Fruit fly (Drosophila melanogaster) whole organism, embryonic: Measurements from ENCODE around the gene Caper.
A peak's percentile ranks its signal among the peaks of the same experiment; 100 is the strongest.

Experiments used
- Bdp1 ChIP-seq: fragments of 200-800 bp; sonication (Bioruptor generic); optimal IDR thresholded peaks from 3 replicates; lab custom pipeline; 2016; ENCODE audit warnings: missing biosample characterization, missing genetic modification characterization
- CG10654 ChIP-seq: fragments of 200-800 bp; sonication (Bioruptor generic); optimal IDR thresholded peaks from 2 replicates; lab custom pipeline; 2016; ENCODE audit warnings: missing biosample characterization, missing genetic modification characterization
- CG11456 ChIP-seq: fragments of 200-800 bp; sonication (Bioruptor generic); IDR thresholded peaks from 3 replicates; pipeline ENCODE4 v1.3.6; 2022; ENCODE audit warnings: missing biosample characterization, missing genetic modification characterization
- CG12104 ChIP-seq: fragments of 200-800 bp; sonication (Bioruptor generic); optimal IDR thresholded peaks from 3 replicates; lab custom pipeline; 2016; ENCODE audit warnings: missing biosample characterization, missing genetic modification characterization
- CG13123 ChIP-seq: fragments of 200-800 bp; sonication (Bioruptor generic); optimal IDR thresholded peaks from 2 replicates; lab custom pipeline; 2016; ENCODE audit warnings: missing biosample characterization, missing genetic modification characterization
- CG1529 ChIP-seq: fragments of 200-800 bp; sonication (Bioruptor generic); optimal IDR thresholded peaks from 3 replicates; lab custom pipeline; 2018; ENCODE audit warnings: missing biosample characterization, missing genetic modification characterization
- CG2875 ChIP-seq: fragments of 200-800 bp; sonication (Bioruptor generic); optimal IDR thresholded peaks from 2 replicates; lab custom pipeline; 2017; ENCODE audit warnings: missing biosample characterization, mild to moderate bottlenecking, missing genetic modification characterization, missing genetic modification reagents
- CG31224 ChIP-seq: fragments of 200-800 bp; sonication (Bioruptor generic); IDR thresholded peaks from 2 replicates; pipeline ENCODE4 v1.3.6; 2022; ENCODE audit warnings: missing biosample characterization, missing genetic modification characterization
- CG4820 ChIP-seq: fragments of 200-800 bp; sonication (Bioruptor generic); optimal IDR thresholded peaks from 3 replicates; lab custom pipeline; 2016; ENCODE audit warnings: missing biosample characterization, missing genetic modification characterization
- CG6689 ChIP-seq: fragments of 200-800 bp; sonication (Bioruptor generic); IDR thresholded peaks from 2 replicates; pipeline ENCODE4 v1.3.6; 2022; ENCODE audit warnings: missing biosample characterization, missing genetic modification characterization
- CG7839 ChIP-seq: fragments of 200-800 bp; sonication (Bioruptor generic); optimal IDR thresholded peaks from 3 replicates; lab custom pipeline; 2018; ENCODE audit warnings: missing biosample characterization, mild to moderate bottlenecking, missing genetic modification characterization, moderate library complexity
- CG7928 ChIP-seq: fragments of 200-800 bp; sonication (Bioruptor generic); optimal IDR thresholded peaks from 2 replicates; lab custom pipeline; 2017; ENCODE audit warnings: missing biosample characterization, mild to moderate bottlenecking, missing genetic modification characterization
- CG8944 ChIP-seq: fragments of 200-800 bp; sonication (Bioruptor generic); optimal IDR thresholded peaks from 3 replicates; lab custom pipeline; 2016; ENCODE audit warnings: missing biosample characterization, missing genetic modification characterization
- CkIIα-i1 ChIP-seq: fragments of 200-800 bp; sonication (Bioruptor generic); IDR thresholded peaks from 2 replicates; pipeline ENCODE4 v1.3.6; 2022; ENCODE audit warnings: missing biosample characterization, missing genetic modification characterization
- CoRest ChIP-seq: fragments of 200-800 bp; sonication (Bioruptor generic); optimal IDR thresholded peaks from 3 replicates; lab custom pipeline; 2018; ENCODE audit warnings: missing biosample characterization, mild to moderate bottlenecking, missing genetic modification characterization, moderate library complexity
- Dp ChIP-seq: fragments of 200-800 bp; sonication (Bioruptor generic); optimal IDR thresholded peaks from 2 replicates; lab custom pipeline; 2018; ENCODE audit warnings: missing biosample characterization, mild to moderate bottlenecking, missing genetic modification characterization, moderate library complexity
- E2f2 ChIP-seq: fragments of 200-800 bp; sonication (Bioruptor generic); IDR thresholded peaks from 2 replicates; pipeline ENCODE4 v1.3.6; 2022; ENCODE audit warnings: missing biosample characterization, missing genetic modification characterization
- ERR ChIP-seq: fragments of 200-800 bp; sonication (Bioruptor generic); optimal IDR thresholded peaks from 2 replicates; lab custom pipeline; 2016; ENCODE audit warnings: missing biosample characterization, missing genetic modification characterization
- H15 ChIP-seq: fragments of 200-800 bp; sonication (Bioruptor generic); IDR thresholded peaks from 3 replicates; pipeline ENCODE4 v1.3.6; 2022; ENCODE audit warnings: missing biosample characterization, missing genetic modification characterization
- HmgZ ChIP-seq: fragments of 200-800 bp; sonication (Bioruptor generic); optimal IDR thresholded peaks from 2 replicates; lab custom pipeline; 2018; ENCODE audit warnings: missing biosample characterization, mild to moderate bottlenecking, missing genetic modification characterization
- PHDP ChIP-seq: fragments of 200-800 bp; sonication (Bioruptor generic); optimal IDR thresholded peaks from 3 replicates; lab custom pipeline; 2018; ENCODE audit warnings: missing biosample characterization, mild to moderate bottlenecking, missing genetic modification characterization, moderate library complexity
- abd-A ChIP-seq: fragments of 200-800 bp; sonication (Bioruptor generic); optimal IDR thresholded peaks from 3 replicates; lab custom pipeline; 2019; ENCODE audit warnings: missing biosample characterization, mild to moderate bottlenecking, missing genetic modification characterization, moderate library complexity
- al ChIP-seq: fragments of 200-800 bp; sonication (Bioruptor generic); IDR thresholded peaks from 2 replicates; pipeline ENCODE4 v1.3.6; 2022; ENCODE audit warnings: missing biosample characterization, missing genetic modification characterization
- aop ChIP-seq: fragments of 200-800 bp; sonication (Bioruptor generic); IDR thresholded peaks from 2 replicates; pipeline ENCODE4 v1.3.6; 2022; ENCODE audit warnings: missing biosample characterization, missing genetic modification characterization
- bowl ChIP-seq: fragments of 200-800 bp; sonication (Bioruptor generic); IDR thresholded peaks from 2 replicates; pipeline ENCODE4 v1.3.6; 2022; ENCODE audit warnings: missing biosample characterization, missing genetic modification characterization
- croc ChIP-seq: fragments of 200-800 bp; sonication (Bioruptor generic); conservative IDR thresholded peaks from 3 replicates; pipeline ENCODE4 v1.3.6; 2022; ENCODE audit warnings: missing biosample characterization, missing genetic modification characterization
- ems ChIP-seq: fragments of 200-800 bp; sonication (Bioruptor generic); optimal IDR thresholded peaks from 3 replicates; lab custom pipeline; 2016; ENCODE audit warnings: missing biosample characterization, missing genetic modification characterization
- en ChIP-seq: fragments of 200-800 bp; sonication (Bioruptor generic); optimal IDR thresholded peaks from 2 replicates; lab custom pipeline; 2016; ENCODE audit warnings: missing biosample characterization, missing genetic modification characterization
- fd102C ChIP-seq: fragments of 200-800 bp; sonication (Bioruptor generic); optimal IDR thresholded peaks from 2 replicates; lab custom pipeline; 2018; ENCODE audit warnings: missing biosample characterization, mild to moderate bottlenecking, missing genetic modification characterization, moderate library complexity
- fru ChIP-seq: fragments of >200 bp; optimal IDR thresholded peaks from 2 replicates; lab custom pipeline; 2017
- gcm ChIP-seq: fragments of 200-800 bp; sonication (Bioruptor generic); optimal IDR thresholded peaks from 2 replicates; lab custom pipeline; 2019; ENCODE audit warnings: missing biosample characterization, mild to moderate bottlenecking, missing genetic modification characterization, moderate library complexity
- ham ChIP-seq: fragments of 200-800 bp; sonication (Bioruptor generic); IDR thresholded peaks from 2 replicates; pipeline ENCODE4 v1.3.6; 2022; ENCODE audit warnings: missing biosample characterization, missing genetic modification characterization
- hbn ChIP-seq: fragments of 200-800 bp; sonication (Bioruptor generic); IDR thresholded peaks from 2 replicates; pipeline ENCODE4 v1.3.6; 2022; ENCODE audit warnings: missing biosample characterization, missing genetic modification characterization; ENCODE audit not compliant: partially characterized antibody
- ken ChIP-seq: fragments of 200-800 bp; sonication (Bioruptor generic); IDR thresholded peaks from 3 replicates; pipeline ENCODE4 v1.3.6; 2022; ENCODE audit warnings: missing biosample characterization, missing genetic modification characterization
- nau ChIP-seq: fragments of 200-800 bp; sonication (Bioruptor generic); optimal IDR thresholded peaks from 3 replicates; lab custom pipeline; 2017; ENCODE audit warnings: missing biosample characterization, mild to moderate bottlenecking, missing genetic modification characterization, missing genetic modification reagents
- nerfin-2 ChIP-seq: fragments of 200-800 bp; sonication (Bioruptor generic); IDR thresholded peaks from 2 replicates; pipeline ENCODE4 v1.3.6; 2022; ENCODE audit warnings: missing biosample characterization, missing genetic modification characterization; ENCODE audit not compliant: partially characterized antibody
- nom ChIP-seq: fragments of 200-800 bp; sonication (Bioruptor generic); optimal IDR thresholded peaks from 2 replicates; lab custom pipeline; 2017; ENCODE audit warnings: missing biosample characterization, missing genetic modification characterization, mild to moderate bottlenecking, moderate library complexity, missing genetic modification reagents
- onecut ChIP-seq: fragments of 200-800 bp; sonication (Bioruptor generic); IDR thresholded peaks from 2 replicates; pipeline ENCODE4 v1.3.6; 2022; ENCODE audit warnings: missing biosample characterization, missing genetic modification characterization
- pan ChIP-seq, 4 experiments: fragments of >200 bp in 3 of 4; fragments of 200-800 bp in 1 of 4; sonication (Bioruptor generic) in 1 of 4; optimal IDR thresholded peaks in 3 of 4; IDR thresholded peaks in 1 of 4; 2 replicates each; pipeline versions ENCODE4 v1.3.6 to Lab custom; 2017 to 2022; ENCODE audit warnings: missing biosample characterization in 2 of 4, missing genetic modification characterization in 2 of 4, mixed read lengths in 1 of 4
- pho ChIP-seq: fragments of 200-800 bp; sonication (Bioruptor generic); optimal IDR thresholded peaks from 2 replicates; lab custom pipeline; 2016; ENCODE audit warnings: missing biosample characterization, missing genetic modification characterization
- pita ChIP-seq: fragments of 200-800 bp; sonication (Bioruptor generic); optimal IDR thresholded peaks from 2 replicates; lab custom pipeline; 2017; ENCODE audit warnings: missing biosample characterization, mild to moderate bottlenecking, missing genetic modification characterization
- pzg ChIP-seq: fragments of 200-800 bp; sonication (Bioruptor generic); optimal IDR thresholded peaks from 3 replicates; lab custom pipeline; 2018; ENCODE audit warnings: missing biosample characterization, mild to moderate bottlenecking, missing genetic modification characterization, moderate library complexity
- ranshi ChIP-seq: fragments of 200-800 bp; sonication (Bioruptor generic); IDR thresholded peaks from 2 replicates; pipeline ENCODE4 v1.3.6; 2022; ENCODE audit warnings: missing biosample characterization, missing genetic modification characterization
- sima ChIP-seq: fragments of 200-800 bp; sonication (Bioruptor generic); optimal IDR thresholded peaks from 2 replicates; lab custom pipeline; 2016; ENCODE audit warnings: missing biosample characterization, missing genetic modification characterization
- slbo ChIP-seq: fragments of 200-800 bp; sonication (Bioruptor generic); IDR thresholded peaks from 2 replicates; pipeline ENCODE4 v1.3.6; 2022; ENCODE audit warnings: missing biosample characterization, missing genetic modification characterization
- slp2 ChIP-seq: fragments of 200-800 bp; sonication (Bioruptor generic); optimal IDR thresholded peaks from 2 replicates; lab custom pipeline; 2016; ENCODE audit warnings: missing biosample characterization, missing genetic modification characterization
- tll ChIP-seq, 2 experiments: fragments of 200-800 bp in 1 of 2; fragments of >200 bp in 1 of 2; sonication (Bioruptor generic) in 1 of 2; optimal IDR thresholded peaks; 2 replicates each; lab custom pipeline; 2017 to 2019; ENCODE audit warnings: missing biosample characterization in 2 of 2, missing genetic modification characterization in 2 of 2, mild to moderate bottlenecking in 1 of 2, moderate library complexity in 1 of 2
- ttk ChIP-seq: fragments of 200-800 bp; sonication (Bioruptor generic); IDR thresholded peaks from 2 replicates; pipeline ENCODE4 v2.1.2; 2022; ENCODE audit warnings: missing biosample characterization, missing genetic modification characterization
- zfh1 ChIP-seq: fragments of 200-800 bp; sonication (Bioruptor generic); IDR thresholded peaks from 3 replicates; pipeline ENCODE4 v1.3.6; 2022; ENCODE audit warnings: missing biosample characterization, missing genetic modification characterization

Caper gene

dm6 chr2L:7026988-7027908, 5.3 kb upstream of the Caper start, which contains the start of the genes CG31908 and MME1 (continued):
- no peak for TF ChIP-seq nau (GFP tag; lab: Kevin White, UChicago)
- TF ChIP-seq nerfin-2 (GFP tag; lab: Robert Waterston, UW), result peak; percentile 91
- TF ChIP-seq onecut (GFP tag; lab: Robert Waterston, UW), result no peak
- TF ChIP-seq aop (GFP tag; lab: Robert Waterston, UW), result no peak
- peak; percentile 54 for TF ChIP-seq Dp (GFP tag; lab: Kevin White, UChicago)
- TF ChIP-seq CG10654 (GFP tag; lab: Kevin White, UChicago), result no peak
- TF ChIP-seq CG12104 (GFP tag; lab: Kevin White, UChicago), result no peak
- TF ChIP-seq CoRest (tag; lab: Kevin White, UChicago), result no peak
- peak; percentile 45; the same call in 1 of the 2 replicates for TF ChIP-seq slbo (GFP tag; lab: Robert Waterston, UW)
- TF ChIP-seq CG7928 (GFP tag; lab: Kevin White, UChicago), result no peak
- no peak for TF ChIP-seq CG2875 (GFP tag; lab: Kevin White, UChicago)
- no peak for TF ChIP-seq en (GFP tag; lab: Kevin White, UChicago)
- no peak for TF ChIP-seq croc (GFP tag; lab: Robert Waterston, UW)
- TF ChIP-seq ttk (GFP tag; lab: Robert Waterston, UW), result no peak
- no peak for TF ChIP-seq ham (GFP tag; lab: Robert Waterston, UW)
- TF ChIP-seq CG1529, result no peak
- TF ChIP-seq pan (optimal IDR thresholded peaks at IDR 0.05; lab: Kevin White, UChicago), result no peak
- TF ChIP-seq pan (GFP tag; optimal IDR thresholded peaks at IDR 0.05 in 1 of 2, IDR thresholded peaks at IDR 0.05 in 1 of 2), result no peak
- no peak for TF ChIP-seq pita (GFP tag; lab: Kevin White, UChicago)
- TF ChIP-seq Bdp1 (GFP tag; lab: Kevin White, UChicago), result no peak
- no peak for TF ChIP-seq ken
- TF ChIP-seq CG7839 (tag; lab: Kevin White, UChicago), result no peak
- no peak for TF ChIP-seq fru
- no peak for TF ChIP-seq bowl (GFP tag; lab: Robert Waterston, UW)
- TF ChIP-seq CG13123, result no peak
- no peak for TF ChIP-seq al (GFP tag; lab: Robert Waterston, UW)
- no peak for TF ChIP-seq CG8944 (GFP tag; lab: Kevin White, UChicago)
- TF ChIP-seq E2f2 (GFP tag; lab: Robert Waterston, UW), result peak; percentile 67
- no peak for TF ChIP-seq CkIIα-i1 (GFP tag; lab: Robert Waterston, UW)
- TF ChIP-seq PHDP, result no peak
- TF ChIP-seq slp2 (GFP tag; lab: Kevin White, UChicago), result no peak
- no peak for TF ChIP-seq abd-A (tag; lab: Kevin White, UChicago)
- no peak for TF ChIP-seq tll (GFP tag; optimal IDR thresholded peaks at IDR 0.05; lab: Kevin White, UChicago)
- TF ChIP-seq pho (GFP tag; lab: Kevin White, UChicago), result peak; percentile 52
- no peak for TF ChIP-seq sima
- TF ChIP-seq CG31224 (GFP tag; lab: Robert Waterston, UW), result no peak
- TF ChIP-seq ems, result peak; percentile 40
- TF ChIP-seq gcm (GFP tag; lab: Kevin White, UChicago), result no peak
- TF ChIP-seq CG11456, result no peak
- no peak for TF ChIP-seq fd102C (GFP tag; lab: Kevin White, UChicago)
- no peak for TF ChIP-seq ERR (GFP tag; lab: Kevin White, UChicago)
- TF ChIP-seq CG6689, result no peak
- TF ChIP-seq pzg (GFP tag; lab: Kevin White, UChicago), result peak; percentile 56
- TF ChIP-seq H15 (GFP tag; lab: Robert Waterston, UW), result no peak
- peak; percentile 28 for TF ChIP-seq HmgZ
- no peak for TF ChIP-seq nom (GFP tag; lab: Kevin White, UChicago)
- 0 out of 2 replicates have a peak, but pooled peaks have one; percentile 28 for TF ChIP-seq ranshi (GFP tag; lab: Robert Waterston, UW)
- TF ChIP-seq zfh1 (GFP tag; lab: Robert Waterston, UW), result no peak
- TF ChIP-seq CG4820 (GFP tag; lab: Kevin White, UChicago), result no peak
- peak; percentile 65 for TF ChIP-seq hbn (GFP tag; lab: Robert Waterston, UW)
